Fruit fly (Drosophila melanogaster) whole organism, adult: ENCODE data around the gene CG18788.
A peak's percentile ranks its signal among the peaks of the same experiment; 100 is the strongest.

Experiments used
- CG11617 ChIP-seq: fragments of 200-800 bp; sonication (Bioruptor generic); optimal IDR thresholded peaks from 2 replicates; lab custom pipeline; 2017; ENCODE audit warnings: mild to moderate bottlenecking, missing biosample characterization, missing genetic modification reagents, missing genetic modification characterization
- CG12768 ChIP-seq: fragments of 200-800 bp; sonication (Bioruptor generic); optimal IDR thresholded peaks from 2 replicates; lab custom pipeline; 2017; ENCODE audit warnings: missing biosample characterization, missing genetic modification characterization, mild to moderate bottlenecking, moderate library complexity, missing genetic modification reagents
- CG7045 ChIP-seq: fragments of 200-800 bp; sonication (Bioruptor generic); optimal IDR thresholded peaks from 2 replicates; lab custom pipeline; 2017; ENCODE audit warnings: missing biosample characterization, mild to moderate bottlenecking, missing genetic modification characterization
- Crg-1 ChIP-seq: fragments of 200-800 bp; sonication (Bioruptor generic); optimal IDR thresholded peaks from 2 replicates; lab custom pipeline; 2016; ENCODE audit warnings: missing biosample characterization, missing genetic modification characterization
- cic ChIP-seq: fragments of 200-800 bp; sonication (Bioruptor generic); optimal IDR thresholded peaks from 2 replicates; lab custom pipeline; 2017; ENCODE audit warnings: missing biosample characterization, mild to moderate bottlenecking, missing genetic modification characterization, moderate library complexity
- pad ChIP-seq: fragments of 200-800 bp; sonication (Bioruptor generic); optimal IDR thresholded peaks from 3 replicates; lab custom pipeline; 2017; ENCODE audit warnings: missing biosample characterization, missing genetic modification characterization, mild to moderate bottlenecking, moderate library complexity, missing genetic modification reagents
- toe ChIP-seq: fragments of 200-800 bp; sonication (Bioruptor generic); optimal IDR thresholded peaks from 2 replicates; lab custom pipeline; 2016; ENCODE audit warnings: missing biosample characterization, missing genetic modification characterization

DNA sequence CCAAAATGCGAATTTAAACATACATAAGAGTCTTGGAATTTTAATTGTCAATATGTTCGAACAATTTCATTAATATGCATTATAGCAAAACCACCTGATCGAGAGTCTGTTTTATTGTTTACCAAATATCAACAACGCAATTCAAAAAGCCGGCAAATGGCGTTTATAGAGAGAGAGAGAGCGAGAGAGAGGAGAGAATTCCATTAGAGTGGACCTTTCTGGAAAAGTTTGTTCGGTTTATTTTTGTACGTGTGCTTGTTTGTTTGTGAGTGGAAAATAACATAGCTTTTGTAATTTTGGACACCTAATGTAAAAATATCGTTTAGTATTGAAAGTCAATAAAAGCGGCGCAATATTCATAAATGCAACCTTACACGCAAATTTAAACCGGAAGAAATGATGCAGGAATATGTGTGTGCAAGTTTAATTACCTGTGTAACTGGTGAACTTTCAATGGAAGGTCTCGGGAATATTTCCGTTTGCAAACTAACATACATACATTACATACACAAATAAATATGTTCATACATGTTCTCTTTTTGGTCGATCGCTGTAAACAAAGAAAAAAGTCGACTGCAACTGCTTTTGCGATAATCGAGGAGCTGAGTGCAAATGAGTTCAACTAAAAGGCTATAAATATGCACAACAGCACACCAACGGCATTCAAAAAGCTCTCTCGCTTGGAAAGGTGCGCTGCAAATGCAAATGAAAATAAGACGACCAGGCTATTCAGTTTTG is 10.8 kb downstream of the CG18788 start, which contains the start of gene CG6785:
- TF ChIP-seq Crg-1 (GFP tag; lab: Kevin White, UChicago) (peak; percentile 92), CG12768 (GFP tag; lab: Kevin White, UChicago) (peak; percentile 90), CG7045 (GFP tag; lab: Kevin White, UChicago) (peak; percentile 83), toe (GFP tag; lab: Kevin White, UChicago) (peak; percentile 60), pad (GFP tag; lab: Kevin White, UChicago) (peak; percentile 69), cic (GFP tag; lab: Kevin White, UChicago) (peak; percentile 87), CG11617 (GFP tag; lab: Kevin White, UChicago) (peak; percentile 95)
